Worm (Caenorhabditis elegans): ENCODE measurements around the gene qdpr-1.

ce11 chrIII:13395262-13395661, 1.6 kb downstream of the qdpr-1 start, which contains the start of gene F11F1.1:
- TF ChIP-seq hnd-1 (tag; optimal IDR thresholded peaks at IDR 0.05) (no peak), ama-1 (optimal IDR thresholded peaks at IDR 0.05) (no peak), pes-1 (GFP tag; IDR thresholded peaks at IDR 0.05) (no peak), ceh-36 (tag; optimal IDR thresholded peaks at IDR 0.05) (no peak), hmbx-1 (tag; optimal IDR thresholded peaks at IDR 0.05) (no peak), tbx-37 (GFP tag; conservative IDR thresholded peaks at IDR 0.05) (no peak), F13C5.2 (tag; optimal IDR thresholded peaks at IDR 0.05) (no peak), tbx-11 (GFP tag; IDR thresholded peaks at IDR 0.05) (no peak), B0310.2 (tag; optimal IDR thresholded peaks at IDR 0.05) (no peak), sea-1 (GFP tag; conservative IDR thresholded peaks at IDR 0.05) (no peak), scrt-1 (GFP tag; IDR thresholded peaks at IDR 0.05) (no peak), hmg-4 (GFP tag; optimal IDR thresholded peaks at IDR 0.05) (no peak), ets-7 (tag; optimal IDR thresholded peaks at IDR 0.05) (no peak), tra-4 (tag; optimal IDR thresholded peaks at IDR 0.05) (no peak)
